Worm (Caenorhabditis elegans) whole organism, late embryonic: ENCODE data around the gene C27B7.6.

Experiments used
- K02D7.2 ChIP-seq: sonication (generic microtip); optimal IDR thresholded peaks from 2 replicates; lab custom pipeline; 2017; ENCODE audit warnings: mild to moderate bottlenecking, missing genetic modification characterization, missing compliant biosample characterization
- K09A11.1 ChIP-seq: sonication (generic microtip); optimal IDR thresholded peaks from 2 replicates; lab custom pipeline; 2017; ENCODE audit warnings: antibody characterized with exemption, mild to moderate bottlenecking, missing genetic modification characterization, missing compliant biosample characterization; ENCODE audit not compliant: insufficient read depth
- T23F11.4 ChIP-seq: fragments of 200-800 bp; sonication (Bioruptor generic); optimal IDR thresholded peaks from 2 replicates; lab custom pipeline; 2018; ENCODE audit warnings: mild to moderate bottlenecking, missing genetic modification characterization, missing compliant biosample characterization
- ama-1 ChIP-seq: fragments of 150-350 bp; optimal IDR thresholded peaks from 2 replicates; lab custom pipeline; 2014
- ceh-14 ChIP-seq: sonication (generic microtip); optimal IDR thresholded peaks from 2 replicates; lab custom pipeline; 2016; ENCODE audit warnings: missing genotype, missing genetic modification characterization, missing compliant biosample characterization
- ceh-19 ChIP-seq: fragments of 200-800 bp; sonication (Bioruptor generic); optimal IDR thresholded peaks from 2 replicates; lab custom pipeline; 2018; ENCODE audit warnings: mild to moderate bottlenecking, missing genetic modification characterization, missing compliant biosample characterization
- ceh-24 ChIP-seq: sonication (generic microtip); optimal IDR thresholded peaks from 2 replicates; lab custom pipeline; 2016; ENCODE audit warnings: mild to moderate bottlenecking, missing genetic modification characterization, missing compliant biosample characterization
- ceh-30 ChIP-seq: fragments of 150-350 bp; optimal IDR thresholded peaks from 2 replicates; lab custom pipeline; 2014; ENCODE audit warnings: missing biosample characterization, missing genetic modification characterization
- ceh-31 ChIP-seq: sonication (generic microtip); optimal IDR thresholded peaks from 2 replicates; lab custom pipeline; 2016; ENCODE audit warnings: missing genetic modification characterization, missing compliant biosample characterization
- ceh-34 ChIP-seq: sonication (generic microtip); optimal IDR thresholded peaks from 2 replicates; lab custom pipeline; 2016; ENCODE audit warnings: mild to moderate bottlenecking, missing genetic modification characterization, missing compliant biosample characterization
- ceh-45 ChIP-seq: fragments of 200-800 bp; sonication (Bioruptor generic); IDR thresholded peaks from 2 replicates; pipeline ENCODE4 v1.3.6; 2022; ENCODE audit warnings: missing genetic modification reagents, missing genetic modification characterization, missing compliant biosample characterization
- ceh-48 ChIP-seq: sonication (generic microtip); optimal IDR thresholded peaks from 2 replicates; lab custom pipeline; 2016; ENCODE audit warnings: missing genetic modification characterization, inconsistent platforms, missing compliant biosample characterization
- ceh-9 ChIP-seq: sonication (generic microtip); optimal IDR thresholded peaks from 2 replicates; lab custom pipeline; 2016; ENCODE audit warnings: mild to moderate bottlenecking, missing genetic modification characterization, inconsistent platforms, missing compliant biosample characterization
- che-1 ChIP-seq: sonication (generic microtip); optimal IDR thresholded peaks from 2 replicates; lab custom pipeline; 2016; ENCODE audit warnings: mild to moderate bottlenecking, missing genetic modification characterization, missing compliant biosample characterization
- dmd-4 ChIP-seq: sonication (generic microtip); optimal IDR thresholded peaks from 2 replicates; lab custom pipeline; 2016; ENCODE audit warnings: borderline replicate concordance, missing genetic modification characterization, missing compliant biosample characterization
- dve-1 ChIP-seq: sonication (generic microtip); optimal IDR thresholded peaks from 2 replicates; lab custom pipeline; 2017; ENCODE audit warnings: antibody characterized with exemption, mild to moderate bottlenecking, missing genetic modification characterization, missing compliant biosample characterization
- elt-2 ChIP-seq: sonication (generic microtip); optimal IDR thresholded peaks from 2 replicates; lab custom pipeline; 2016; ENCODE audit warnings: missing genetic modification reagents, missing genetic modification characterization, missing compliant biosample characterization
- eyg-1 ChIP-seq: sonication (generic microtip); optimal IDR thresholded peaks from 2 replicates; lab custom pipeline; 2016; ENCODE audit warnings: missing genotype, missing genetic modification characterization, missing compliant biosample characterization
- fkh-6 ChIP-seq: sonication (generic microtip); optimal IDR thresholded peaks from 2 replicates; lab custom pipeline; 2016; ENCODE audit warnings: missing genetic modification characterization, missing compliant biosample characterization
- hlh-15 ChIP-seq: sonication (generic microtip); optimal IDR thresholded peaks from 2 replicates; lab custom pipeline; 2016; ENCODE audit warnings: missing genetic modification characterization, missing compliant biosample characterization
- hlh-30 ChIP-seq: sonication (generic microtip); optimal IDR thresholded peaks from 2 replicates; lab custom pipeline; 2017; ENCODE audit warnings: antibody characterized with exemption, missing genetic modification characterization, missing compliant biosample characterization; ENCODE audit not compliant: insufficient read depth
- hlh-8 ChIP-seq: sonication (generic microtip); optimal IDR thresholded peaks from 2 replicates; lab custom pipeline; 2016; ENCODE audit warnings: missing genotype, missing genetic modification characterization, missing compliant biosample characterization
- lim-6 ChIP-seq: sonication (generic microtip); optimal IDR thresholded peaks from 2 replicates; lab custom pipeline; 2016; ENCODE audit warnings: missing genetic modification characterization, missing compliant biosample characterization
- mec-3 ChIP-seq: sonication (generic microtip); optimal IDR thresholded peaks from 2 replicates; lab custom pipeline; 2016; ENCODE audit warnings: borderline replicate concordance, missing genetic modification characterization, missing compliant biosample characterization
- nhr-11 ChIP-seq: fragments of 150-350 bp; optimal IDR thresholded peaks from 2 replicates; lab custom pipeline; 2014; ENCODE audit warnings: missing biosample characterization, missing genetic modification characterization
- nhr-232 ChIP-seq: sonication (generic microtip); optimal IDR thresholded peaks from 2 replicates; lab custom pipeline; 2016; ENCODE audit warnings: missing genetic modification characterization, missing compliant biosample characterization
- npax-4 ChIP-seq: sonication (generic microtip); optimal IDR thresholded peaks from 2 replicates; lab custom pipeline; 2016; ENCODE audit warnings: missing genetic modification characterization, missing compliant biosample characterization
- odd-2 ChIP-seq: sonication (generic microtip); optimal IDR thresholded peaks from 2 replicates; lab custom pipeline; 2017; ENCODE audit warnings: antibody characterized with exemption, mild to moderate bottlenecking, missing genetic modification characterization, missing compliant biosample characterization
- pat-9 ChIP-seq: fragments of 200-800 bp; sonication (Bioruptor generic); optimal IDR thresholded peaks from 2 replicates; lab custom pipeline; 2018; ENCODE audit warnings: mild to moderate bottlenecking, missing genetic modification characterization, moderate library complexity, missing compliant biosample characterization
- pax-1 ChIP-seq: fragments of 150-350 bp; optimal IDR thresholded peaks from 2 replicates; lab custom pipeline; 2014; ENCODE audit warnings: missing biosample characterization, missing genetic modification characterization
- pha-2 ChIP-seq: sonication (generic microtip); optimal IDR thresholded peaks from 2 replicates; lab custom pipeline; 2017; ENCODE audit warnings: mild to moderate bottlenecking, missing genetic modification characterization, missing compliant biosample characterization
- pha-4 ChIP-seq: fragments of 150-350 bp; optimal IDR thresholded peaks from 2 replicates; lab custom pipeline; 2018; ENCODE audit warnings: missing biosample characterization, missing genetic modification reagents, missing genetic modification characterization
- pqm-1 ChIP-seq: sonication (generic microtip); optimal IDR thresholded peaks from 2 replicates; lab custom pipeline; 2016; ENCODE audit warnings: missing genetic modification characterization, missing compliant biosample characterization
- pros-1 ChIP-seq: fragments of 150-350 bp; optimal IDR thresholded peaks from 2 replicates; lab custom pipeline; 2014; ENCODE audit warnings: missing biosample characterization, missing genetic modification reagents, missing genetic modification characterization
- rnt-1 ChIP-seq: sonication (generic microtip); optimal IDR thresholded peaks from 2 replicates; lab custom pipeline; 2016; ENCODE audit warnings: missing genetic modification characterization, missing compliant biosample characterization
- sdc-2 ChIP-seq: sonication (generic microtip); optimal IDR thresholded peaks from 2 replicates; lab custom pipeline; 2016; ENCODE audit warnings: missing genotype, missing genetic modification characterization, missing compliant biosample characterization
- sox-2 ChIP-seq: fragments of 200-800 bp; sonication (Bioruptor generic); IDR thresholded peaks from 2 replicates; pipeline ENCODE4 v1.3.6; 2022; ENCODE audit warnings: missing genetic modification reagents, missing genetic modification characterization, missing compliant biosample characterization
- sox-4 ChIP-seq: sonication (generic microtip); optimal IDR thresholded peaks from 2 replicates; lab custom pipeline; 2017; ENCODE audit warnings: mild to moderate bottlenecking, missing genetic modification characterization, inconsistent platforms, missing compliant biosample characterization
- syd-9 ChIP-seq: sonication (generic microtip); optimal IDR thresholded peaks from 2 replicates; lab custom pipeline; 2016; ENCODE audit warnings: mild to moderate bottlenecking, missing genetic modification characterization, moderate library complexity, missing compliant biosample characterization
- tbx-2 ChIP-seq: sonication (generic microtip); optimal IDR thresholded peaks from 2 replicates; lab custom pipeline; 2016; ENCODE audit warnings: missing genetic modification characterization, missing compliant biosample characterization
- ttx-3 ChIP-seq: sonication (generic microtip); optimal IDR thresholded peaks from 2 replicates; lab custom pipeline; 2016; ENCODE audit warnings: missing genetic modification reagents, missing genetic modification characterization, missing compliant biosample characterization
- unc-55 ChIP-seq: sonication (generic microtip); optimal IDR thresholded peaks from 2 replicates; lab custom pipeline; 2017; ENCODE audit warnings: missing biosample characterization, missing genetic modification reagents, missing genetic modification characterization
- unc-86 ChIP-seq: sonication (generic microtip); optimal IDR thresholded peaks from 2 replicates; lab custom pipeline; 2016; ENCODE audit warnings: missing genetic modification characterization, missing compliant biosample characterization
- zip-5 ChIP-seq: sonication (generic microtip); optimal IDR thresholded peaks from 2 replicates; lab custom pipeline; 2016; ENCODE audit warnings: missing genetic modification characterization, missing compliant biosample characterization
- ztf-16 ChIP-seq: sonication (generic microtip); optimal IDR thresholded peaks from 2 replicates; lab custom pipeline; 2017; ENCODE audit warnings: missing genetic modification characterization, missing compliant biosample characterization

C27B7.6 gene

ce11 chrIV:8933575-8933974, 27.4 kb upstream of the C27B7.6 start, which contains the start of gene D1046.4:
D1046.4 (plus strand) TSS chrIV:8933875.
- no peak for TF ChIP-seq ceh-19 (GFP tag; lab: Kevin White, UChicago)
- TF ChIP-seq zip-5 (tag; lab: Kevin White, UChicago) = no peak
- TF ChIP-seq ceh-9 (tag; lab: Kevin White, UChicago) = no peak
- TF ChIP-seq dmd-4 (tag; lab: Kevin White, UChicago) = no peak
- TF ChIP-seq elt-2 (tag; lab: Kevin White, UChicago) = no peak
- no peak for TF ChIP-seq npax-4 (tag; lab: Kevin White, UChicago)
- TF ChIP-seq ztf-16 (tag; lab: Kevin White, UChicago) = no peak
- no peak for TF ChIP-seq pax-1
- no peak for TF ChIP-seq mec-3 (tag; lab: Kevin White, UChicago)
- TF ChIP-seq eyg-1 (tag; lab: Kevin White, UChicago) = no peak

DNA sequence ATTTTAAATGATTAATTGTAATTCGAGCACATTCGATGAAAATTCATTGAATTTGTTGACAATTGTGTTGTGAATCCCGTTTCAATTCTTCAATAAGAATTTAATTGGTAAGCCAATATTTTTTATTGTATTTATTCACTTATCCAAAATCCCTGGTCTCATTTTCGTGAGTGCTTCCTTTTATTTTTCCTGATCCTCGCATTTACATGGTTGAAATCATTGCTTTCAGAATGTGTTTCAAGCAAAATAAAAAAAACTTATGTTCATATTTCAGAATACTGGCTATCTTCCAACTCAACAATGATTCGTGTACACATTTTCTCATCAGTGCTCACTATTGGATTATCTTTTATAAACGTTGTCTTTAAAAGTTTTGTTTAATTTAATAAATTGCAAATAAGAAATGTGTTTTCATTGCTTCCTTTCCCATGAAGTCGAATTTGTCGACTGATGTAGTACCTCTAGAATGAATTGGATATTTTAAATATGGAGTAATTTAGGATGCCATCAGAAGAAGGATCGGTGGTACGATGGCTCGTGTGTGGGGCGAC, 23.9 kb upstream of the C27B7.6 start, which contains the start of the genes D1046.18 and slc-25A26:
TSS of gene D1046.18 (plus strand) at position 301 of the 551 bp plus-strand sequence.
TSS of gene slc-25A26 (plus strand) at position 501 of the 551 bp plus-strand sequence.
- TF ChIP-seq ttx-3 (tag; lab: Kevin White, UChicago) = no peak
- no peak for TF ChIP-seq ceh-30 (tag; lab: Kevin White, UChicago)
- no peak for TF ChIP-seq fkh-6
- TF ChIP-seq K02D7.2 (tag; lab: Kevin White, UChicago) = no peak
- no peak for TF ChIP-seq che-1
- no peak for TF ChIP-seq hlh-15 (tag; lab: Kevin White, UChicago)
- no peak for TF ChIP-seq sox-4
- no peak for TF ChIP-seq sox-2 (GFP tag; lab: Robert Waterston, UW)
- no peak for TF ChIP-seq dve-1 (tag; lab: Kevin White, UChicago)
- TF ChIP-seq ceh-31 (tag; lab: Kevin White, UChicago) = no peak
- no peak for TF ChIP-seq ceh-34 (tag; lab: Kevin White, UChicago)
- TF ChIP-seq pros-1 = no peak
- TF ChIP-seq nhr-232 (tag; lab: Kevin White, UChicago) = no peak
- no peak for TF ChIP-seq T23F11.4

DNA sequence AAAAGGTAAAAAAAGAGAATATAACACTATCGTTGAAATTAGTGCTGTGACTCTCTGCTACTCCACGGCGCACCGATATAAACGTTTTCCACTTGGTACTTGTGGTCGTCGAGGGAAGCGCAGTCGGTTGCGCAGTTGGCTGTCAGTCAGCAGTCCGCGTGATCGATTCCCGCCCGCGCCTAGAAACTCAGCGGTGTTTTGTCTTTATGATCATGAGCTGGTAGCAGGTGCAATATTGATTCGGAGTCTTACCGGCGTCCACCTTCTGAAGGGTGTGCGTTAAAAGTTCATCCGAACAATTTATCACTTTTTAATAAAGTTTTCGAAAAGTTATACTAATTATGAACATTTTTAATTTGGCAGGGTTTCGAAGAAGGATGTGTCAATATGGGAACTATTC, 20.9 kb upstream of the C27B7.6 start:
- TF ChIP-seq rnt-1 = peak; percentile 86
- peak; percentile 93 for TF ChIP-seq ceh-14
- TF ChIP-seq unc-86 (tag; lab: Kevin White, UChicago) = peak; percentile 97
- peak; percentile 89 for TF ChIP-seq mec-3 (tag; lab: Kevin White, UChicago)
- TF ChIP-seq K02D7.2 (tag; lab: Kevin White, UChicago) = peak; percentile 94
- no peak for TF ChIP-seq pha-4
- TF ChIP-seq zip-5 (tag; lab: Kevin White, UChicago) = peak; percentile 45
- peak; percentile 94 for TF ChIP-seq hlh-30 (tag; lab: Kevin White, UChicago)
- TF ChIP-seq pqm-1 (tag; lab: Kevin White, UChicago) = peak; percentile 93
- TF ChIP-seq unc-55 (GFP tag; lab: Kevin White, UChicago) = peak; percentile 75
- TF ChIP-seq T23F11.4 = peak; percentile 97
- TF ChIP-seq dve-1 (tag; lab: Kevin White, UChicago) = peak; percentile 74
- TF ChIP-seq ceh-48 (tag; lab: Kevin White, UChicago) = peak; percentile 94
- TF ChIP-seq sox-2 (GFP tag; lab: Robert Waterston, UW) = peak; percentile 87; the same call in 1 of the 2 replicates
- peak; percentile 91 for TF ChIP-seq ceh-24 (tag; lab: Kevin White, UChicago)
- peak; percentile 89 for TF ChIP-seq tbx-2 (tag; lab: Kevin White, UChicago)
- TF ChIP-seq lim-6 (tag; lab: Kevin White, UChicago) = peak; percentile 80
- peak; percentile 77 for TF ChIP-seq ceh-30 (tag; lab: Kevin White, UChicago)
- TF ChIP-seq nhr-232 (tag; lab: Kevin White, UChicago) = peak; percentile 94
- TF ChIP-seq pat-9 (tag; lab: Kevin White, UChicago) = peak; percentile 97
- TF ChIP-seq pax-1 = no peak
- TF ChIP-seq sox-4 = peak; percentile 98
- no peak for TF ChIP-seq ama-1 (lab: Kevin White, UChicago)
- TF ChIP-seq dmd-4 (tag; lab: Kevin White, UChicago) = peak; percentile 96
- peak; percentile 29 for TF ChIP-seq pros-1
- TF ChIP-seq ceh-19 (GFP tag; lab: Kevin White, UChicago) = peak; percentile 96
- peak; percentile 90 for TF ChIP-seq pha-2 (tag; lab: Kevin White, UChicago)
- TF ChIP-seq fkh-6 = peak; percentile 90
- TF ChIP-seq hlh-8 (tag; lab: Kevin White, UChicago) = peak; percentile 73
- peak; percentile 96 for TF ChIP-seq che-1
- TF ChIP-seq elt-2 (tag; lab: Kevin White, UChicago) = peak; percentile 97
- peak; percentile 81 for TF ChIP-seq K09A11.1 (tag; lab: Kevin White, UChicago)
- TF ChIP-seq ceh-45 (GFP tag; lab: Robert Waterston, UW) = peak; percentile 96
- TF ChIP-seq nhr-11 = no peak
- peak; percentile 62 for TF ChIP-seq odd-2 (tag; lab: Kevin White, UChicago)
- peak; percentile 90 for TF ChIP-seq sdc-2 (tag; lab: Kevin White, UChicago)
- peak; percentile 91 for TF ChIP-seq syd-9 (tag; lab: Kevin White, UChicago)
